Fruit fly (Drosophila melanogaster) whole organism, embryonic: ENCODE data around the gene Noa36.
A peak's percentile ranks its signal among the peaks of the same experiment; 100 is the strongest.

Experiments
- ATbp ChIP-seq: fragments of 200-800 bp; sonication (Bioruptor generic); optimal IDR thresholded peaks from 2 replicates; lab custom pipeline; 2017; ENCODE audit warnings: missing biosample characterization, mild to moderate bottlenecking, missing genetic modification characterization, missing genetic modification reagents
- Blimp-1 ChIP-seq: fragments of 200-800 bp; sonication (Bioruptor generic); optimal IDR thresholded peaks from 3 replicates; lab custom pipeline; 2018; ENCODE audit warnings: missing biosample characterization, missing genetic modification characterization, mild to moderate bottlenecking, moderate library complexity, missing genetic modification reagents
- CG1024 ChIP-seq: fragments of 200-800 bp; sonication (Bioruptor generic); IDR thresholded peaks from 2 replicates; pipeline ENCODE4 v1.3.6; 2022; ENCODE audit warnings: missing biosample characterization, missing genetic modification characterization
- CG10267 ChIP-seq: fragments of 200-800 bp; sonication (Bioruptor generic); optimal IDR thresholded peaks from 2 replicates; lab custom pipeline; 2018; ENCODE audit warnings: missing biosample characterization, mild to moderate bottlenecking, missing genetic modification characterization, moderate library complexity
- CG10321 ChIP-seq: fragments of 200-800 bp; sonication (Bioruptor generic); IDR thresholded peaks from 2 replicates; pipeline ENCODE4 v1.3.6; 2022; ENCODE audit warnings: missing biosample characterization, missing genetic modification characterization
- CG10462 ChIP-seq: fragments of 200-800 bp; sonication (Bioruptor generic); optimal IDR thresholded peaks from 2 replicates; lab custom pipeline; 2016; ENCODE audit warnings: missing biosample characterization, missing genetic modification characterization
- CG11504 ChIP-seq: fragments of 200-800 bp; sonication (Bioruptor generic); optimal IDR thresholded peaks from 3 replicates; lab custom pipeline; 2019; ENCODE audit warnings: missing biosample characterization, mild to moderate bottlenecking, missing genetic modification characterization, moderate library complexity
- CG12104 ChIP-seq: fragments of 200-800 bp; sonication (Bioruptor generic); optimal IDR thresholded peaks from 3 replicates; lab custom pipeline; 2016; ENCODE audit warnings: missing biosample characterization, missing genetic modification characterization
- CG12155 ChIP-seq: fragments of 200-800 bp; sonication (Bioruptor generic); optimal IDR thresholded peaks from 3 replicates; lab custom pipeline; 2016; ENCODE audit warnings: missing biosample characterization, missing genetic modification characterization
- CG12769 ChIP-seq: fragments of 200-800 bp; sonication (Bioruptor generic); optimal IDR thresholded peaks from 2 replicates; lab custom pipeline; 2019; ENCODE audit warnings: missing biosample characterization, mild to moderate bottlenecking, missing genetic modification characterization, moderate library complexity
- CG13624 ChIP-seq: fragments of 200-800 bp; sonication (Bioruptor generic); optimal IDR thresholded peaks from 2 replicates; lab custom pipeline; 2016; ENCODE audit warnings: missing biosample characterization, missing genetic modification characterization
- CG13894 ChIP-seq: fragments of 200-800 bp; sonication (Bioruptor generic); optimal IDR thresholded peaks from 3 replicates; lab custom pipeline; 2018; ENCODE audit warnings: missing biosample characterization, mild to moderate bottlenecking, missing genetic modification characterization, moderate library complexity
- CG16813 ChIP-seq: fragments of 200-800 bp; sonication (Bioruptor generic); IDR thresholded peaks from 3 replicates; pipeline ENCODE4 v1.3.6; 2022; ENCODE audit warnings: missing biosample characterization, missing genetic modification characterization; ENCODE audit not compliant: partially characterized antibody
- CG18476 ChIP-seq: fragments of 200-800 bp; sonication (Bioruptor generic); optimal IDR thresholded peaks from 2 replicates; lab custom pipeline; 2016; ENCODE audit warnings: missing biosample characterization, mild to moderate bottlenecking, missing genetic modification characterization
- CG18619 ChIP-seq: fragments of 200-800 bp; sonication (Bioruptor generic); optimal IDR thresholded peaks from 3 replicates; lab custom pipeline; 2017; ENCODE audit warnings: missing biosample characterization, mild to moderate bottlenecking, missing genetic modification characterization
- CG2678 ChIP-seq: fragments of 200-800 bp; sonication (Bioruptor generic); optimal IDR thresholded peaks from 3 replicates; lab custom pipeline; 2019; ENCODE audit warnings: missing biosample characterization, mild to moderate bottlenecking, missing genetic modification characterization, moderate library complexity
- CG2712 ChIP-seq: fragments of 200-800 bp; optimal IDR thresholded peaks from 3 replicates; lab custom pipeline; 2019; ENCODE audit warnings: missing biosample characterization, mild to moderate bottlenecking, missing genetic modification characterization, moderate library complexity
- CG32532 ChIP-seq: fragments of 200-800 bp; sonication (Bioruptor generic); IDR thresholded peaks from 2 replicates; pipeline ENCODE4 v1.3.6; 2022; ENCODE audit warnings: missing biosample characterization, missing genetic modification characterization
- CG34422 ChIP-seq: fragments of 200-800 bp; sonication (Bioruptor generic); IDR thresholded peaks from 3 replicates; pipeline ENCODE4 v1.3.6; 2022; ENCODE audit warnings: missing biosample characterization, missing genetic modification characterization
- CG4424 ChIP-seq: fragments of 200-800 bp; sonication (Bioruptor generic); optimal IDR thresholded peaks from 3 replicates; lab custom pipeline; 2016; ENCODE audit warnings: missing biosample characterization, missing genetic modification characterization
- CG7372 ChIP-seq: fragments of 200-800 bp; sonication (Bioruptor generic); IDR thresholded peaks from 2 replicates; pipeline ENCODE4 v1.3.6; 2022; ENCODE audit warnings: missing biosample characterization, missing genetic modification characterization
- CG9797 ChIP-seq: fragments of 200-800 bp; sonication (Bioruptor generic); optimal IDR thresholded peaks from 3 replicates; lab custom pipeline; 2018; ENCODE audit warnings: missing biosample characterization, mild to moderate bottlenecking, missing genetic modification characterization
- E2f1 ChIP-seq: fragments of 200-800 bp; sonication (Bioruptor generic); IDR thresholded peaks from 2 replicates; pipeline ENCODE4 v1.3.6; 2022; ENCODE audit warnings: missing biosample characterization, missing genetic modification characterization
- ERR ChIP-seq: fragments of 200-800 bp; sonication (Bioruptor generic); optimal IDR thresholded peaks from 2 replicates; lab custom pipeline; 2016; ENCODE audit warnings: missing biosample characterization, missing genetic modification characterization
- HHEX ChIP-seq: fragments of 200-800 bp; sonication (Bioruptor generic); optimal IDR thresholded peaks from 3 replicates; lab custom pipeline; 2017; ENCODE audit warnings: missing biosample characterization, mild to moderate bottlenecking, missing genetic modification characterization, missing genetic modification reagents
- HLH4C ChIP-seq: fragments of 200-800 bp; sonication (Bioruptor generic); IDR thresholded peaks from 3 replicates; pipeline ENCODE4 v1.3.6; 2022; ENCODE audit warnings: missing biosample characterization, missing genetic modification characterization; ENCODE audit not compliant: partially characterized antibody
- Hand ChIP-seq: fragments of 200-800 bp; sonication (Bioruptor generic); optimal IDR thresholded peaks from 2 replicates; lab custom pipeline; 2017; ENCODE audit warnings: mild to moderate bottlenecking, missing biosample characterization, missing genetic modification reagents, missing genetic modification characterization
- Mrtf ChIP-seq: fragments of 200-800 bp; sonication (Bioruptor generic); IDR thresholded peaks from 3 replicates; pipeline ENCODE4 v1.3.6; 2022; ENCODE audit warnings: missing biosample characterization, missing genetic modification characterization
- Myb ChIP-seq: fragments of 200-800 bp; sonication (Bioruptor generic); optimal IDR thresholded peaks from 2 replicates; lab custom pipeline; 2016; ENCODE audit warnings: missing biosample characterization, missing genetic modification characterization
- Sry-β ChIP-seq: fragments of 200-800 bp; sonication (Bioruptor generic); optimal IDR thresholded peaks from 2 replicates; lab custom pipeline; 2018; ENCODE audit warnings: missing biosample characterization, mild to moderate bottlenecking, missing genetic modification characterization, moderate library complexity
- al ChIP-seq: fragments of 200-800 bp; sonication (Bioruptor generic); IDR thresholded peaks from 2 replicates; pipeline ENCODE4 v1.3.6; 2022; ENCODE audit warnings: missing biosample characterization, missing genetic modification characterization
- bcd ChIP-seq: fragments of 200-800 bp; sonication (Bioruptor generic); optimal IDR thresholded peaks from 2 replicates; lab custom pipeline; 2017; ENCODE audit warnings: missing biosample characterization, mild to moderate bottlenecking, missing genetic modification characterization
- btn ChIP-seq: fragments of 200-800 bp; sonication (Bioruptor generic); optimal IDR thresholded peaks from 2 replicates; lab custom pipeline; 2016; ENCODE audit warnings: missing biosample characterization, missing genetic modification characterization
- danr ChIP-seq: fragments of 200-800 bp; sonication (Bioruptor generic); IDR thresholded peaks from 2 replicates; pipeline ENCODE4 v1.3.6; 2022; ENCODE audit warnings: missing biosample characterization, missing genetic modification characterization
- dimm ChIP-seq: fragments of 200-800 bp; sonication (Bioruptor generic); IDR thresholded peaks from 2 replicates; pipeline ENCODE4 v1.3.6; 2022; ENCODE audit warnings: missing biosample characterization, missing genetic modification characterization
- ems ChIP-seq: fragments of 200-800 bp; sonication (Bioruptor generic); optimal IDR thresholded peaks from 3 replicates; lab custom pipeline; 2016; ENCODE audit warnings: missing biosample characterization, missing genetic modification characterization
- gem ChIP-seq: fragments of 200-800 bp; sonication (Bioruptor generic); optimal IDR thresholded peaks from 2 replicates; lab custom pipeline; 2019; ENCODE audit warnings: missing biosample characterization, mild to moderate bottlenecking, missing genetic modification characterization, moderate library complexity
- inv ChIP-seq: fragments of 200-800 bp; sonication (Bioruptor generic); IDR thresholded peaks from 2 replicates; pipeline ENCODE4 v1.3.6; 2022; ENCODE audit warnings: missing biosample characterization, missing genetic modification characterization; ENCODE audit not compliant: partially characterized antibody
- jigr1 ChIP-seq: fragments of 200-800 bp; sonication (Bioruptor generic); IDR thresholded peaks from 3 replicates; pipeline ENCODE4 v1.3.6; 2022; ENCODE audit warnings: missing biosample characterization, missing genetic modification characterization
- maf-S ChIP-seq: fragments of 200-800 bp; sonication (Bioruptor generic); optimal IDR thresholded peaks from 2 replicates; lab custom pipeline; 2016; ENCODE audit warnings: missing biosample characterization, missing genetic modification characterization
- nau ChIP-seq: fragments of 200-800 bp; sonication (Bioruptor generic); optimal IDR thresholded peaks from 3 replicates; lab custom pipeline; 2017; ENCODE audit warnings: missing biosample characterization, mild to moderate bottlenecking, missing genetic modification characterization, missing genetic modification reagents
- org-1 ChIP-seq: fragments of 200-800 bp; sonication (Bioruptor generic); optimal IDR thresholded peaks from 2 replicates; lab custom pipeline; 2017; ENCODE audit warnings: missing biosample characterization, missing genetic modification characterization
- pfk ChIP-seq: fragments of 200-800 bp; sonication (Bioruptor generic); optimal IDR thresholded peaks from 2 replicates; lab custom pipeline; 2018; ENCODE audit warnings: missing biosample characterization, mild to moderate bottlenecking, missing genetic modification characterization, moderate library complexity
- schlank ChIP-seq: fragments of 200-800 bp; sonication (Bioruptor generic); optimal IDR thresholded peaks from 2 replicates; lab custom pipeline; 2018; ENCODE audit warnings: missing biosample characterization, mild to moderate bottlenecking, missing genetic modification characterization
- sd ChIP-seq: fragments of 200-800 bp; sonication (Bioruptor generic); optimal IDR thresholded peaks from 3 replicates; lab custom pipeline; 2018; ENCODE audit warnings: missing biosample characterization, mild to moderate bottlenecking, missing genetic modification characterization, moderate library complexity
- sna ChIP-seq: fragments of 200-800 bp; sonication (Bioruptor generic); IDR thresholded peaks from 2 replicates; pipeline ENCODE4 v1.3.6; 2022; ENCODE audit warnings: missing biosample characterization, missing genetic modification characterization; ENCODE audit not compliant: partially characterized antibody
- tap ChIP-seq: fragments of 200-800 bp; optimal IDR thresholded peaks from 3 replicates; lab custom pipeline; 2019; ENCODE audit warnings: missing biosample characterization, mild to moderate bottlenecking, missing genetic modification characterization, moderate library complexity
- trh ChIP-seq: fragments of 200-800 bp; sonication (Bioruptor generic); optimal IDR thresholded peaks from 2 replicates; lab custom pipeline; 2016; ENCODE audit warnings: missing biosample characterization, missing genetic modification characterization
- twi ChIP-seq: fragments of 200-800 bp; optimal IDR thresholded peaks from 2 replicates; lab custom pipeline; 2019; ENCODE audit warnings: missing biosample characterization, mild to moderate bottlenecking, missing genetic modification characterization, moderate library complexity
- wor ChIP-seq: fragments of 200-800 bp; sonication (Bioruptor generic); IDR thresholded peaks from 2 replicates; pipeline ENCODE4 v1.3.6; 2022; ENCODE audit warnings: missing biosample characterization, missing genetic modification characterization

Noa36 gene

dm6 chr3R:28600144-28600792 is 1.2 kb upstream of the Noa36 start (continued):
- no peak for TF ChIP-seq CG11504 (tag; lab: Kevin White, UChicago)
- TF ChIP-seq org-1 (GFP tag; lab: Kevin White, UChicago) = no peak
- no peak for TF ChIP-seq ERR (GFP tag; lab: Kevin White, UChicago)
- TF ChIP-seq CG16813 (GFP tag; lab: Robert Waterston, UW) = peak; percentile 46; the same call in 2 of the 3 replicates
- TF ChIP-seq CG10462 (GFP tag; lab: Kevin White, UChicago) = no peak
- TF ChIP-seq CG18476 (GFP tag; lab: Kevin White, UChicago) = no peak
- peak; percentile 40 for TF ChIP-seq CG10267 (tag; lab: Kevin White, UChicago)
- TF ChIP-seq CG4424 (GFP tag; lab: Kevin White, UChicago) = no peak
- no peak for TF ChIP-seq jigr1 (GFP tag; lab: Robert Waterston, UW)
- no peak for TF ChIP-seq Mrtf (GFP tag; lab: Robert Waterston, UW)
- TF ChIP-seq CG2678 (tag; lab: Kevin White, UChicago) = no peak
- no peak for TF ChIP-seq CG12155 (GFP tag; lab: Kevin White, UChicago)
- TF ChIP-seq tap (tag; lab: Kevin White, UChicago) = no peak
- no peak for TF ChIP-seq bcd (GFP tag; lab: Kevin White, UChicago)
- TF ChIP-seq CG1024 (GFP tag; lab: Robert Waterston, UW) = no peak
- TF ChIP-seq Sry-β = no peak
- peak; percentile 14 for TF ChIP-seq CG13624 (GFP tag; lab: Kevin White, UChicago)
- peak; percentile 40 for TF ChIP-seq CG13894
- TF ChIP-seq sd (tag; lab: Kevin White, UChicago) = no peak
- TF ChIP-seq CG34422 = peak; percentile 71; the same call in 2 of the 3 replicates
- TF ChIP-seq CG32532 = no peak; the same call in 1 of the 2 replicates
- no peak for TF ChIP-seq CG7372 (GFP tag; lab: Robert Waterston, UW)
- peak; percentile 90 for TF ChIP-seq twi (tag; lab: Kevin White, UChicago)
- TF ChIP-seq inv (GFP tag; lab: Robert Waterston, UW) = peak; percentile 43; the same call in 1 of the 2 replicates
- TF ChIP-seq danr = no peak
- TF ChIP-seq CG10321 (GFP tag; lab: Robert Waterston, UW) = 0 out of 2 replicates have a peak, but pooled peaks have one; percentile 12
- peak; percentile 24 for TF ChIP-seq CG2712 (tag; lab: Kevin White, UChicago)
- TF ChIP-seq Blimp-1 (GFP tag; lab: Kevin White, UChicago) = no peak
- no peak for TF ChIP-seq al (GFP tag; lab: Robert Waterston, UW)
- TF ChIP-seq wor (GFP tag; lab: Robert Waterston, UW) = no peak
- TF ChIP-seq CG18619 = no peak
- TF ChIP-seq CG12104 (GFP tag; lab: Kevin White, UChicago) = no peak
- no peak for TF ChIP-seq ATbp (GFP tag; lab: Kevin White, UChicago)
- peak; percentile 15; the same call in 1 of the 2 replicates for TF ChIP-seq sna (GFP tag; lab: Robert Waterston, UW)
- no peak for TF ChIP-seq ems
- no peak for TF ChIP-seq CG12769 (tag; lab: Kevin White, UChicago)
- no peak for TF ChIP-seq E2f1
- no peak for TF ChIP-seq schlank (tag; lab: Kevin White, UChicago)
- no peak for TF ChIP-seq trh (GFP tag; lab: Kevin White, UChicago)
- TF ChIP-seq btn = no peak
- TF ChIP-seq Myb (GFP tag; lab: Kevin White, UChicago) = peak; percentile 11
- peak; percentile 68 for TF ChIP-seq pfk (GFP tag; lab: Kevin White, UChicago)
- TF ChIP-seq CG9797 (GFP tag; lab: Kevin White, UChicago) = peak; percentile 76
- TF ChIP-seq dimm (GFP tag; lab: Robert Waterston, UW) = no peak
- TF ChIP-seq maf-S = no peak
- TF ChIP-seq HLH4C (GFP tag; lab: Robert Waterston, UW) = peak; percentile 60; the same call in 2 of the 3 replicates
- TF ChIP-seq gem (tag; lab: Kevin White, UChicago) = no peak
- no peak for TF ChIP-seq nau (GFP tag; lab: Kevin White, UChicago)
- TF ChIP-seq HHEX (GFP tag; lab: Kevin White, UChicago) = no peak
- no peak for TF ChIP-seq Hand (GFP tag; lab: Kevin White, UChicago)
